Comparison of ENCODE assay signal across 1 fruit fly cellular context in genomic region chr3L:15275469-15276153, dm6.
TF ChIP-seq lines count a peak whose summit lies in the region.

No protein-coding gene starts in this region.

TF ChIP-seq in whole organism, embryonic, 481 proteins besides CTCF, POLR2A, EP300 and RAD21 (continued from another document):
- peak; percentile 33 for TF ChIP-seq tap (tag; optimal IDR thresholded peaks at IDR 0.05; lab: Kevin White, UChicago)
- no peak for TF ChIP-seq CG4617 (GFP tag; optimal IDR thresholded peaks at IDR 0.05; lab: Kevin White, UChicago; ENCODE audit: borderline replicate concordance)
- no peak for TF ChIP-seq B-H2 (GFP tag; optimal IDR thresholded peaks at IDR 0.05; lab: Kevin White, UChicago)
- no peak for TF ChIP-seq chinmo (GFP tag; IDR thresholded peaks at IDR 0.05; lab: Robert Waterston, UW; ENCODE audit: partially characterized antibody)
- TF ChIP-seq CG18599 (GFP tag; optimal IDR thresholded peaks at IDR 0.05; lab: Kevin White, UChicago): peak; percentile 55
- no peak for TF ChIP-seq zfh2 (GFP tag; optimal IDR thresholded peaks at IDR 0.05; lab: Kevin White, UChicago)
- TF ChIP-seq Ssrp (tag; optimal IDR thresholded peaks at IDR 0.05; lab: Kevin White, UChicago): peak; percentile 52
- no peak for TF ChIP-seq tio (GFP tag; optimal IDR thresholded peaks at IDR 0.05; lab: Kevin White, UChicago)
- no peak for TF ChIP-seq CG8089 (GFP tag; optimal IDR thresholded peaks at IDR 0.05; lab: Kevin White, UChicago)
- TF ChIP-seq fd96Cb (tag; optimal IDR thresholded peaks at IDR 0.05; lab: Kevin White, UChicago): peak; percentile 42
- 0 out of 2 replicates have a peak, but pooled peaks have one; percentile 9 for TF ChIP-seq ranshi (GFP tag; IDR thresholded peaks at IDR 0.05; lab: Robert Waterston, UW)
- no peak for TF ChIP-seq CG15514 (GFP tag; optimal IDR thresholded peaks at IDR 0.05; lab: Kevin White, UChicago)
- no peak for TF ChIP-seq CG30020 (tag; optimal IDR thresholded peaks at IDR 0.05; lab: Kevin White, UChicago)
- peak; percentile 29 for TF ChIP-seq CG9437 (GFP tag; optimal IDR thresholded peaks at IDR 0.05; lab: Kevin White, UChicago)
- TF ChIP-seq Sry-δ (GFP tag; optimal IDR thresholded peaks at IDR 0.05; lab: Kevin White, UChicago): no peak
- TF ChIP-seq dmrt11E (tag; optimal IDR thresholded peaks at IDR 0.05; lab: Kevin White, UChicago): peak; percentile 53
- TF ChIP-seq CG17359 (tag; optimal IDR thresholded peaks at IDR 0.05; lab: Kevin White, UChicago): peak; percentile 56
- TF ChIP-seq CG4282 (GFP tag; optimal IDR thresholded peaks at IDR 0.05; lab: Kevin White, UChicago): no peak
- TF ChIP-seq CG9876 (GFP tag; optimal IDR thresholded peaks at IDR 0.05; lab: Kevin White, UChicago): no peak
- TF ChIP-seq CG2712 (tag; optimal IDR thresholded peaks at IDR 0.05; lab: Kevin White, UChicago): peak; percentile 13
- no peak for TF ChIP-seq fru (optimal IDR thresholded peaks at IDR 0.05; lab: Kevin White, UChicago)
- TF ChIP-seq Side (GFP tag; optimal IDR thresholded peaks at IDR 0.05; lab: Kevin White, UChicago): no peak
- TF ChIP-seq D19B (GFP tag; optimal IDR thresholded peaks at IDR 0.05; lab: Kevin White, UChicago): no peak
- TF ChIP-seq CG31224 (GFP tag; IDR thresholded peaks at IDR 0.05; lab: Robert Waterston, UW): no peak
- no peak for TF ChIP-seq H15 (GFP tag; IDR thresholded peaks at IDR 0.05; lab: Robert Waterston, UW)
- no peak for TF ChIP-seq CG16779 (GFP tag; IDR thresholded peaks at IDR 0.05; lab: Robert Waterston, UW)
- TF ChIP-seq CG34224 (GFP tag; IDR thresholded peaks at IDR 0.05; lab: Robert Waterston, UW; ENCODE audit: partially characterized antibody): no peak
- no peak for TF ChIP-seq shn (GFP tag; optimal IDR thresholded peaks at IDR 0.05; lab: Kevin White, UChicago)
- no peak for TF ChIP-seq CG11085 (GFP tag; IDR thresholded peaks at IDR 0.05; lab: Robert Waterston, UW)
- no peak for TF ChIP-seq CG6813 (GFP tag; optimal IDR thresholded peaks at IDR 0.05; lab: Kevin White, UChicago)
- TF ChIP-seq Dbx (GFP tag; IDR thresholded peaks at IDR 0.05; lab: Robert Waterston, UW): no peak
- no peak for TF ChIP-seq pzg (GFP tag; optimal IDR thresholded peaks at IDR 0.05; lab: Kevin White, UChicago)
- TF ChIP-seq ems (GFP tag; optimal IDR thresholded peaks at IDR 0.05; lab: Kevin White, UChicago): no peak
- no peak for TF ChIP-seq CG8290 (GFP tag; optimal IDR thresholded peaks at IDR 0.05; lab: Kevin White, UChicago)
- TF ChIP-seq CG8290 (tag; optimal IDR thresholded peaks at IDR 0.05; lab: Kevin White, UChicago): no peak
- no peak for TF ChIP-seq CG11696 (GFP tag; IDR thresholded peaks at IDR 0.05; lab: Robert Waterston, UW)
- TF ChIP-seq wek (GFP tag; optimal IDR thresholded peaks at IDR 0.05; lab: Kevin White, UChicago): no peak
- TF ChIP-seq bsh (GFP tag; optimal IDR thresholded peaks at IDR 0.05; lab: Kevin White, UChicago): peak in 1 of 2 experiments; percentile 68
- TF ChIP-seq Lim3 (GFP tag; IDR thresholded peaks at IDR 0.05; lab: Robert Waterston, UW): no peak
- TF ChIP-seq CG10274 (GFP tag; optimal IDR thresholded peaks at IDR 0.05; lab: Kevin White, UChicago): no peak
- TF ChIP-seq CG14667 (GFP tag; IDR thresholded peaks at IDR 0.05; lab: Robert Waterston, UW): no peak
- no peak for TF ChIP-seq Awh (GFP tag; IDR thresholded peaks at IDR 0.05; lab: Robert Waterston, UW)
- no peak for TF ChIP-seq CrebB (tag; optimal IDR thresholded peaks at IDR 0.05; lab: Kevin White, UChicago)
- TF ChIP-seq CG4730 (GFP tag; IDR thresholded peaks at IDR 0.05; lab: Robert Waterston, UW): no peak
- no peak for TF ChIP-seq CG17912 (GFP tag; optimal IDR thresholded peaks at IDR 0.05; lab: Kevin White, UChicago)
- no peak; the same call in 2 of the 3 replicates for TF ChIP-seq B-H1 (GFP tag; IDR thresholded peaks at IDR 0.05; lab: Robert Waterston, UW)
- no peak for TF ChIP-seq CG13296 (GFP tag; optimal IDR thresholded peaks at IDR 0.05; lab: Kevin White, UChicago)
- 0 out of 2 replicates have a peak, but pooled peaks have one; percentile 10 for TF ChIP-seq lmd (GFP tag; IDR thresholded peaks at IDR 0.05; lab: Robert Waterston, UW)
- no peak for TF ChIP-seq vfl (GFP tag; optimal IDR thresholded peaks at IDR 0.05; lab: Kevin White, UChicago)
- no peak for TF ChIP-seq chm (GFP tag; IDR thresholded peaks at IDR 0.05; lab: Robert Waterston, UW)
- TF ChIP-seq grau (tag; optimal IDR thresholded peaks at IDR 0.05; lab: Kevin White, UChicago): peak; percentile 62
- TF ChIP-seq Myb (GFP tag; optimal IDR thresholded peaks at IDR 0.05; lab: Kevin White, UChicago): no peak
- peak; percentile 3 for TF ChIP-seq CG13894 (tag; optimal IDR thresholded peaks at IDR 0.05; lab: Kevin White, UChicago)
- no peak for TF ChIP-seq CG1024 (GFP tag; IDR thresholded peaks at IDR 0.05; lab: Robert Waterston, UW)
- peak; percentile 44 for TF ChIP-seq zf30C (GFP tag; optimal IDR thresholded peaks at IDR 0.05; lab: Kevin White, UChicago)
- TF ChIP-seq pnt (GFP tag; optimal IDR thresholded peaks at IDR 0.05; lab: Kevin White, UChicago): no peak
- no peak for TF ChIP-seq CG16863 (GFP tag; optimal IDR thresholded peaks at IDR 0.05; lab: Kevin White, UChicago)
- no peak for TF ChIP-seq CG7963 (GFP tag; IDR thresholded peaks at IDR 0.05; lab: Robert Waterston, UW; ENCODE audit: partially characterized antibody)
- peak; percentile 25 for TF ChIP-seq sd (tag; optimal IDR thresholded peaks at IDR 0.05; lab: Kevin White, UChicago)
- TF ChIP-seq jigr1 (GFP tag; IDR thresholded peaks at IDR 0.05; lab: Robert Waterston, UW): no peak
- peak; percentile 81 for TF ChIP-seq nerfin-1 (tag; optimal IDR thresholded peaks at IDR 0.05; lab: Kevin White, UChicago)
- TF ChIP-seq bab2 (GFP tag; optimal IDR thresholded peaks at IDR 0.05; lab: Kevin White, UChicago): no peak
- no peak for TF ChIP-seq Hmx (GFP tag; optimal IDR thresholded peaks at IDR 0.05; lab: Kevin White, UChicago)
- no peak for TF ChIP-seq CG8281 (tag; optimal IDR thresholded peaks at IDR 0.05; lab: Kevin White, UChicago)
- no peak for TF ChIP-seq ci (GFP tag; IDR thresholded peaks at IDR 0.05; lab: Robert Waterston, UW)
- no peak for TF ChIP-seq CG32532 (GFP tag; IDR thresholded peaks at IDR 0.05; lab: Robert Waterston, UW)
- no peak for TF ChIP-seq Gug (GFP tag; IDR thresholded peaks at IDR 0.05; lab: Robert Waterston, UW)
- no peak for TF ChIP-seq Ravus (GFP tag; IDR thresholded peaks at IDR 0.05; lab: Robert Waterston, UW)
- TF ChIP-seq cato (GFP tag; optimal IDR thresholded peaks at IDR 0.05; lab: Kevin White, UChicago; ENCODE audit: borderline replicate concordance): no peak
- TF ChIP-seq stwl (tag; optimal IDR thresholded peaks at IDR 0.05; lab: Kevin White, UChicago): no peak
- TF ChIP-seq CG7556 (GFP tag; optimal IDR thresholded peaks at IDR 0.05; lab: Kevin White, UChicago): peak; percentile 70
- no peak for TF ChIP-seq da (GFP tag; optimal IDR thresholded peaks at IDR 0.05; lab: Kevin White, UChicago)
- no peak for TF ChIP-seq Dll (GFP tag; IDR thresholded peaks at IDR 0.05; lab: Robert Waterston, UW; ENCODE audit: partially characterized antibody)
- peak; percentile 40 for TF ChIP-seq CG10147 (GFP tag; optimal IDR thresholded peaks at IDR 0.05; lab: Kevin White, UChicago)
- TF ChIP-seq YL-1 (GFP tag; optimal IDR thresholded peaks at IDR 0.05; lab: Kevin White, UChicago): no peak
- TF ChIP-seq Dip3 (GFP tag; optimal IDR thresholded peaks at IDR 0.05; lab: Kevin White, UChicago): no peak
- TF ChIP-seq CG9932 (GFP tag; IDR thresholded peaks at IDR 0.05; lab: Robert Waterston, UW): no peak
- TF ChIP-seq ftz-f1 (GFP tag; optimal IDR thresholded peaks at IDR 0.05; lab: Kevin White, UChicago): no peak
- TF ChIP-seq CG7786 (GFP tag; optimal IDR thresholded peaks at IDR 0.05; lab: Kevin White, UChicago): no peak
- no peak for TF ChIP-seq hbn (GFP tag; IDR thresholded peaks at IDR 0.05; lab: Robert Waterston, UW; ENCODE audit: partially characterized antibody)
- no peak for TF ChIP-seq crp (GFP tag; optimal IDR thresholded peaks at IDR 0.05; lab: Kevin White, UChicago)
- peak; percentile 37 for TF ChIP-seq CG3281 (GFP tag; optimal IDR thresholded peaks at IDR 0.05; lab: Kevin White, UChicago)
- TF ChIP-seq crol (GFP tag; IDR thresholded peaks at IDR 0.05; lab: Robert Waterston, UW): peak; percentile 43; the same call in 1 of the 2 replicates
- TF ChIP-seq Jarid2 (GFP tag; optimal IDR thresholded peaks at IDR 0.05; lab: Kevin White, UChicago): no peak
- TF ChIP-seq bcd (GFP tag; optimal IDR thresholded peaks at IDR 0.05; lab: Kevin White, UChicago): peak; percentile 39
- peak; percentile 44 for TF ChIP-seq Hmr (GFP tag; optimal IDR thresholded peaks at IDR 0.05; lab: Kevin White, UChicago)
- no peak for TF ChIP-seq MBD-R2 (GFP tag; IDR thresholded peaks at IDR 0.05; lab: Robert Waterston, UW)
- TF ChIP-seq CG11456 (GFP tag; IDR thresholded peaks at IDR 0.05; lab: Robert Waterston, UW): 0 out of 3 replicates have a peak, but pooled peaks have one; percentile 39
- no peak for TF ChIP-seq Dp (GFP tag; optimal IDR thresholded peaks at IDR 0.05; lab: Kevin White, UChicago)
- TF ChIP-seq vvl (GFP tag; IDR thresholded peaks at IDR 0.05; lab: Robert Waterston, UW): 0 out of 2 replicates have a peak, but pooled peaks have one; percentile 41
- TF ChIP-seq br (optimal IDR thresholded peaks at IDR 0.05; lab: Kevin White, UChicago): no peak
- TF ChIP-seq insv (GFP tag; optimal IDR thresholded peaks at IDR 0.05; lab: Kevin White, UChicago): no peak
- TF ChIP-seq klu (GFP tag; IDR thresholded peaks at IDR 0.05; lab: Robert Waterston, UW): no peak
- TF ChIP-seq CG1602 (GFP tag; optimal IDR thresholded peaks at IDR 0.05; lab: Kevin White, UChicago): peak; percentile 31
- no peak for TF ChIP-seq ttk (GFP tag; IDR thresholded peaks at IDR 0.05; lab: Robert Waterston, UW)
- no peak for TF ChIP-seq CG31388 (GFP tag; optimal IDR thresholded peaks at IDR 0.05; lab: Kevin White, UChicago)
- peak; percentile 13 for TF ChIP-seq CG30403 (GFP tag; optimal IDR thresholded peaks at IDR 0.05; lab: Kevin White, UChicago)
- no peak for TF ChIP-seq CG32767 (GFP tag; IDR thresholded peaks at IDR 0.05; lab: Robert Waterston, UW)
- TF ChIP-seq pan (optimal IDR thresholded peaks at IDR 0.05; lab: Kevin White, UChicago): no peak
- peak in 1 of 2 experiments; percentile 14 for TF ChIP-seq pan (GFP tag; optimal IDR thresholded peaks at IDR 0.05 in 1 of 2, IDR thresholded peaks at IDR 0.05 in 1 of 2)
- no peak for TF ChIP-seq cad (GFP tag; optimal IDR thresholded peaks at IDR 0.05; lab: Kevin White, UChicago)
- no peak for TF ChIP-seq CG6765 (GFP tag; optimal IDR thresholded peaks at IDR 0.05; lab: Kevin White, UChicago)
- TF ChIP-seq tgo (GFP tag; IDR thresholded peaks at IDR 0.05; lab: Robert Waterston, UW): no peak
- TF ChIP-seq tin (GFP tag; optimal IDR thresholded peaks at IDR 0.05; lab: Kevin White, UChicago): peak; percentile 0
- TF ChIP-seq cwo (GFP tag; optimal IDR thresholded peaks at IDR 0.05; lab: Kevin White, UChicago): peak; percentile 8
- TF ChIP-seq zen2 (GFP tag; IDR thresholded peaks at IDR 0.05; lab: Robert Waterston, UW; ENCODE audit: partially characterized antibody): no peak
